Fruit fly (Drosophila melanogaster): ENCODE data around the gene Qsox3.

DNA sequence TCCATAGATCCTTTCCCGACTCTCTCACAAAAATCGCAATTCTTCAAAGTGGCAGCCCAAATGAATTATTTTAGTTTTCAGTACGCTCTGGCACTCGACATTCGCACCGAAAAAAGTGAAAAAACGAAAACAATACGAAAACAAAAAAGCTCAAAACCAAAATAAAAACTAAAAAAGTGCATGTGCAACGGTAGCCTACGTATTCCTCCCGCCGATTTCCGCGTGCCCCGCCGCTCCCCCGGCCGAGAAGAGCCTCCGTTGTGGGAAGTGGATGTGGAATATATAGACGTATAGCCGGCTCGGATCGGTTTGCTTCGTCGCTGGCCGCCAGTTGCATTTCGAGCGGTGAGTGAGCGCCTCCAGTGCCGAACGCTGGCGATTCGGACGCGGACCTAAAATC lies 36.5 kb downstream of the Qsox3 start:
- no peak for TF ChIP-seq CG1620 (GFP tag; optimal IDR thresholded peaks at IDR 0.05)
- TF ChIP-seq Crg-1 (GFP tag; optimal IDR thresholded peaks at IDR 0.05), result no peak
- no peak for TF ChIP-seq ovo (GFP tag; optimal IDR thresholded peaks at IDR 0.05)
- no peak for TF ChIP-seq Mnt (GFP tag; optimal IDR thresholded peaks at IDR 0.05)
- TF ChIP-seq CG12768 (GFP tag; optimal IDR thresholded peaks at IDR 0.05), result peak; percentile 46
- TF ChIP-seq tj (GFP tag; optimal IDR thresholded peaks at IDR 0.05), result no peak
- no peak for TF ChIP-seq CG5204 (GFP tag; optimal IDR thresholded peaks at IDR 0.05)
- TF ChIP-seq Clk (GFP tag; optimal IDR thresholded peaks at IDR 0.05), result no peak
- no peak for TF ChIP-seq Hr96 (GFP tag; optimal IDR thresholded peaks at IDR 0.05)
- no peak for TF ChIP-seq cnc (optimal IDR thresholded peaks at IDR 0.05)
- TF ChIP-seq bab1 (GFP tag; optimal IDR thresholded peaks at IDR 0.05), result no peak
- no peak for TF ChIP-seq CG7101 (tag; optimal IDR thresholded peaks at IDR 0.05)
- no peak for TF ChIP-seq kay (GFP tag; ENCODE audit: borderline replicate concordance)
- no peak for TF ChIP-seq CG33017 (tag; optimal IDR thresholded peaks at IDR 0.05)
